Fruit fly (Drosophila melanogaster) whole organism, embryonic: ENCODE results near the gene CG14420.
A peak's percentile ranks its signal among the peaks of the same experiment; 100 is the strongest.

ENCODE experiments used
- Atf6 ChIP-seq: fragments of 200-800 bp; sonication (Bioruptor generic); IDR thresholded peaks from 2 replicates; pipeline ENCODE4 v1.3.6; 2022; ENCODE audit warnings: missing biosample characterization, missing genetic modification characterization
- Bgb ChIP-seq: fragments of 200-800 bp; sonication (Bioruptor generic); IDR thresholded peaks from 2 replicates; pipeline ENCODE4 v1.3.6; 2022; ENCODE audit warnings: missing biosample characterization, missing genetic modification characterization; ENCODE audit not compliant: partially characterized antibody
- CG10321 ChIP-seq: fragments of 200-800 bp; sonication (Bioruptor generic); IDR thresholded peaks from 2 replicates; pipeline ENCODE4 v1.3.6; 2022; ENCODE audit warnings: missing biosample characterization, missing genetic modification characterization
- CG10543 ChIP-seq: fragments of 200-800 bp; sonication (Bioruptor generic); optimal IDR thresholded peaks from 3 replicates; lab custom pipeline; 2017; ENCODE audit warnings: missing biosample characterization, mild to moderate bottlenecking, missing genetic modification characterization, moderate library complexity
- CG13123 ChIP-seq: fragments of 200-800 bp; sonication (Bioruptor generic); optimal IDR thresholded peaks from 2 replicates; lab custom pipeline; 2016; ENCODE audit warnings: missing biosample characterization, missing genetic modification characterization
- CG13894 ChIP-seq: fragments of 200-800 bp; sonication (Bioruptor generic); optimal IDR thresholded peaks from 3 replicates; lab custom pipeline; 2018; ENCODE audit warnings: missing biosample characterization, mild to moderate bottlenecking, missing genetic modification characterization, moderate library complexity
- CG14710 ChIP-seq: fragments of 200-800 bp; sonication (Bioruptor generic); optimal IDR thresholded peaks from 3 replicates; lab custom pipeline; 2019; ENCODE audit warnings: missing biosample characterization, mild to moderate bottlenecking, missing genetic modification characterization, moderate library complexity
- CG1529 ChIP-seq: fragments of 200-800 bp; sonication (Bioruptor generic); optimal IDR thresholded peaks from 3 replicates; lab custom pipeline; 2018; ENCODE audit warnings: missing biosample characterization, missing genetic modification characterization
- CG15514 ChIP-seq: fragments of 200-800 bp; sonication (Bioruptor generic); optimal IDR thresholded peaks from 3 replicates; lab custom pipeline; 2017; ENCODE audit warnings: missing biosample characterization, missing genetic modification characterization, mild to moderate bottlenecking, moderate library complexity, missing genetic modification reagents
- CG1647 ChIP-seq: fragments of 200-800 bp; sonication (Bioruptor generic); optimal IDR thresholded peaks from 3 replicates; lab custom pipeline; 2016; ENCODE audit warnings: missing biosample characterization, missing genetic modification characterization
- CG17186 ChIP-seq: fragments of 200-800 bp; sonication (Bioruptor generic); optimal IDR thresholded peaks from 3 replicates; lab custom pipeline; 2017; ENCODE audit warnings: missing biosample characterization, missing genetic modification reagents, missing genetic modification characterization
- CG18476 ChIP-seq: fragments of 200-800 bp; sonication (Bioruptor generic); optimal IDR thresholded peaks from 2 replicates; lab custom pipeline; 2016; ENCODE audit warnings: missing biosample characterization, mild to moderate bottlenecking, missing genetic modification characterization
- CG3065 ChIP-seq: fragments of 200-800 bp; sonication (Bioruptor generic); optimal IDR thresholded peaks from 2 replicates; lab custom pipeline; 2016; ENCODE audit warnings: missing biosample characterization, missing genetic modification characterization
- CG31388 ChIP-seq: fragments of 200-800 bp; sonication (Bioruptor generic); optimal IDR thresholded peaks from 2 replicates; lab custom pipeline; 2016; ENCODE audit warnings: missing biosample characterization, missing genetic modification characterization
- CG3726 ChIP-seq: fragments of 200-800 bp; sonication (Bioruptor generic); IDR thresholded peaks from 3 replicates; pipeline ENCODE4, ENCODE4 v1.3.6; 2022; ENCODE audit warnings: missing biosample characterization, missing genetic modification characterization
- CG4282 ChIP-seq: fragments of 200-800 bp; sonication (Bioruptor generic); optimal IDR thresholded peaks from 2 replicates; lab custom pipeline; 2016; ENCODE audit warnings: missing biosample characterization, missing genetic modification characterization
- CG4730 ChIP-seq: fragments of 200-800 bp; sonication (Bioruptor generic); IDR thresholded peaks from 2 replicates; pipeline ENCODE4 v1.3.6; 2022; ENCODE audit warnings: missing biosample characterization, missing genetic modification characterization
- CG4820 ChIP-seq: fragments of 200-800 bp; sonication (Bioruptor generic); optimal IDR thresholded peaks from 3 replicates; lab custom pipeline; 2016; ENCODE audit warnings: missing biosample characterization, missing genetic modification characterization
- CG7357 ChIP-seq: fragments of 200-800 bp; sonication (Bioruptor generic); IDR thresholded peaks from 3 replicates; pipeline ENCODE4 v1.3.6; 2022; ENCODE audit warnings: missing biosample characterization, missing genetic modification characterization
- CG7372 ChIP-seq: fragments of 200-800 bp; sonication (Bioruptor generic); IDR thresholded peaks from 2 replicates; pipeline ENCODE4 v1.3.6; 2022; ENCODE audit warnings: missing biosample characterization, missing genetic modification characterization
- CG7786 ChIP-seq: fragments of 200-800 bp; sonication (Bioruptor generic); optimal IDR thresholded peaks from 2 replicates; lab custom pipeline; 2016; ENCODE audit warnings: missing biosample characterization, missing genetic modification characterization
- CG9797 ChIP-seq: fragments of 200-800 bp; sonication (Bioruptor generic); optimal IDR thresholded peaks from 3 replicates; lab custom pipeline; 2018; ENCODE audit warnings: missing biosample characterization, mild to moderate bottlenecking, missing genetic modification characterization
- CG9876 ChIP-seq: fragments of 200-800 bp; sonication (Bioruptor generic); optimal IDR thresholded peaks from 2 replicates; lab custom pipeline; 2016; ENCODE audit warnings: missing biosample characterization, missing genetic modification characterization
- Deaf1 ChIP-seq: fragments of 200-800 bp; optimal IDR thresholded peaks from 3 replicates; lab custom pipeline; 2019; ENCODE audit warnings: missing biosample characterization, mild to moderate bottlenecking, missing genetic modification characterization, moderate library complexity
- Dip3 ChIP-seq: fragments of 200-800 bp; sonication (Bioruptor generic); optimal IDR thresholded peaks from 3 replicates; lab custom pipeline; 2016; ENCODE audit warnings: missing biosample characterization, missing genetic modification characterization
- Ets65A ChIP-seq: fragments of 200-800 bp; sonication (Bioruptor generic); peaks from one replicate; lab custom pipeline; 2016; ENCODE audit warnings: missing biosample characterization, missing genetic modification characterization
- GATAe ChIP-seq: fragments of 200-800 bp; sonication (Bioruptor generic); conservative IDR thresholded peaks from 2 replicates; pipeline ENCODE4 v1.3.6; 2022; ENCODE audit warnings: missing biosample characterization, missing genetic modification characterization
- Gsc ChIP-seq: fragments of 200-800 bp; sonication (Bioruptor generic); IDR thresholded peaks from 2 replicates; pipeline ENCODE4 v1.3.6; 2022; ENCODE audit warnings: missing biosample characterization, missing genetic modification characterization
- Lim3 ChIP-seq: fragments of 200-800 bp; sonication (Bioruptor generic); IDR thresholded peaks from 2 replicates; pipeline ENCODE4 v1.3.6; 2022; ENCODE audit warnings: missing biosample characterization, missing genetic modification characterization
- MTF-1 ChIP-seq: fragments of 200-800 bp; sonication (Bioruptor generic); optimal IDR thresholded peaks from 2 replicates; lab custom pipeline; 2018; ENCODE audit warnings: missing biosample characterization, mild to moderate bottlenecking, missing genetic modification characterization, borderline replicate concordance
- Mad ChIP-seq: fragments of 200-800 bp; sonication (Bioruptor generic); optimal IDR thresholded peaks from 2 replicates; lab custom pipeline; 2016; ENCODE audit warnings: missing biosample characterization, missing genetic modification characterization
- Mes4 ChIP-seq: fragments of 200-800 bp; sonication (Bioruptor generic); optimal IDR thresholded peaks from 2 replicates; lab custom pipeline; 2016; ENCODE audit warnings: missing biosample characterization, missing genetic modification characterization
- Nf-YB ChIP-seq: fragments of 200-800 bp; sonication (Bioruptor generic); optimal IDR thresholded peaks from 3 replicates; lab custom pipeline; 2019; ENCODE audit warnings: missing biosample characterization, mild to moderate bottlenecking, missing genetic modification characterization, moderate library complexity
- PHDP ChIP-seq: fragments of 200-800 bp; sonication (Bioruptor generic); optimal IDR thresholded peaks from 3 replicates; lab custom pipeline; 2018; ENCODE audit warnings: missing biosample characterization, mild to moderate bottlenecking, missing genetic modification characterization, moderate library complexity
- Sox102F ChIP-seq: fragments of 200-800 bp; sonication (Bioruptor generic); optimal IDR thresholded peaks from 2 replicates; lab custom pipeline; 2018; ENCODE audit warnings: missing biosample characterization, mild to moderate bottlenecking, missing genetic modification characterization, moderate library complexity
- Ssrp ChIP-seq: fragments of 200-800 bp; sonication (Bioruptor generic); optimal IDR thresholded peaks from 2 replicates; lab custom pipeline; 2018; ENCODE audit warnings: missing biosample characterization, mild to moderate bottlenecking, missing genetic modification characterization, moderate library complexity
- Usf ChIP-seq: fragments of 200-800 bp; sonication (Bioruptor generic); optimal IDR thresholded peaks from 2 replicates; lab custom pipeline; 2017; ENCODE audit warnings: missing genotype, missing biosample characterization, missing genetic modification characterization
- Xbp1 ChIP-seq: fragments of 200-800 bp; sonication (Bioruptor generic); optimal IDR thresholded peaks from 3 replicates; lab custom pipeline; 2016; ENCODE audit warnings: missing biosample characterization, mild to moderate bottlenecking, missing genetic modification characterization
- amos ChIP-seq: fragments of 200-800 bp; sonication (Bioruptor generic); IDR thresholded peaks from 2 replicates; pipeline ENCODE4 v1.3.6; 2022; ENCODE audit warnings: missing biosample characterization, missing genetic modification characterization; ENCODE audit not compliant: partially characterized antibody
- aop ChIP-seq: fragments of 200-800 bp; sonication (Bioruptor generic); IDR thresholded peaks from 2 replicates; pipeline ENCODE4 v1.3.6; 2022; ENCODE audit warnings: missing biosample characterization, missing genetic modification characterization
- dm ChIP-seq: fragments of 200-800 bp; sonication (Bioruptor generic); optimal IDR thresholded peaks from 3 replicates; lab custom pipeline; 2016; ENCODE audit warnings: missing biosample characterization, missing genetic modification characterization
- dmrt11E ChIP-seq: fragments of 200-800 bp; sonication (Bioruptor generic); optimal IDR thresholded peaks from 3 replicates; lab custom pipeline; 2018; ENCODE audit warnings: missing biosample characterization, mild to moderate bottlenecking, missing genetic modification characterization, moderate library complexity
- dmrt99B ChIP-seq: fragments of 200-800 bp; sonication (Bioruptor generic); optimal IDR thresholded peaks from 2 replicates; lab custom pipeline; 2018; ENCODE audit warnings: missing biosample characterization, mild to moderate bottlenecking, missing genetic modification characterization, moderate library complexity
- gem ChIP-seq: fragments of 200-800 bp; sonication (Bioruptor generic); optimal IDR thresholded peaks from 2 replicates; lab custom pipeline; 2019; ENCODE audit warnings: missing biosample characterization, mild to moderate bottlenecking, missing genetic modification characterization, moderate library complexity
- luna ChIP-seq: fragments of 200-800 bp; sonication (Bioruptor generic); optimal IDR thresholded peaks from 2 replicates; lab custom pipeline; 2016; ENCODE audit warnings: missing biosample characterization, missing genetic modification characterization
- phol ChIP-seq: fragments of 200-800 bp; sonication (Bioruptor generic); optimal IDR thresholded peaks from 3 replicates; lab custom pipeline; 2018; ENCODE audit warnings: missing biosample characterization, mild to moderate bottlenecking, missing genetic modification characterization, moderate library complexity
- salm ChIP-seq: fragments of 200-800 bp; sonication (Bioruptor generic); optimal IDR thresholded peaks from 2 replicates; lab custom pipeline; 2018; ENCODE audit warnings: missing biosample characterization, mild to moderate bottlenecking, missing genetic modification characterization
- stwl ChIP-seq: fragments of 200-800 bp; sonication (Bioruptor generic); optimal IDR thresholded peaks from 3 replicates; lab custom pipeline; 2018; ENCODE audit warnings: missing biosample characterization, mild to moderate bottlenecking, missing genetic modification characterization, moderate library complexity
- unpg ChIP-seq: fragments of 200-800 bp; sonication (Bioruptor generic); optimal IDR thresholded peaks from 3 replicates; lab custom pipeline; 2018; ENCODE audit warnings: missing biosample characterization, mild to moderate bottlenecking, missing genetic modification characterization, moderate library complexity
- wek ChIP-seq: fragments of 200-800 bp; sonication (Bioruptor generic); optimal IDR thresholded peaks from 3 replicates; lab custom pipeline; 2018; ENCODE audit warnings: missing biosample characterization, mild to moderate bottlenecking, missing genetic modification characterization, moderate library complexity

CG14420 gene

dm6 chrX:2919742-2920141 is 18.9 kb upstream of the CG14420 start, which contains the start of gene CG3588 (continued):
- TF ChIP-seq dmrt99B (tag; lab: Kevin White, UChicago) (peak; percentile 69), CG1529 (peak; percentile 21), dmrt11E (no peak), CG15514 (peak; percentile 64), CG9797 (GFP tag; lab: Kevin White, UChicago) (no peak), CG4820 (GFP tag; lab: Kevin White, UChicago) (peak; percentile 33), CG10543 (GFP tag; lab: Kevin White, UChicago) (no peak), Ets65A (GFP tag; lab: Kevin White, UChicago) (peak; percentile 82), Usf (GFP tag; lab: Kevin White, UChicago) (no peak), phol (tag; lab: Kevin White, UChicago) (peak; percentile 51), luna (GFP tag; lab: Kevin White, UChicago) (no peak), stwl (tag; lab: Kevin White, UChicago) (no peak), CG1647 (GFP tag; lab: Kevin White, UChicago) (peak; percentile 69), GATAe (GFP tag; lab: Robert Waterston, UW) (no peak), CG18476 (peak; percentile 69), aop (no peak), Lim3 (no peak), CG9876 (GFP tag; lab: Kevin White, UChicago) (peak; percentile 30), Gsc (GFP tag; lab: Robert Waterston, UW) (no peak), Nf-YB (GFP tag; lab: Kevin White, UChicago) (peak; percentile 4), CG14710 (tag; lab: Kevin White, UChicago) (peak; percentile 32), CG4730 (GFP tag; lab: Robert Waterston, UW) (peak; percentile 69), CG7372 (GFP tag; lab: Robert Waterston, UW) (peak; percentile 82), Mes4 (GFP tag; lab: Kevin White, UChicago) (no peak), Dip3 (GFP tag; lab: Kevin White, UChicago) (peak; percentile 59), PHDP (tag; lab: Kevin White, UChicago) (peak; percentile 78), CG7357 (0 out of 3 replicates have a peak, but pooled peaks have one; percentile 50), Sox102F (peak; percentile 60), Xbp1 (GFP tag; lab: Kevin White, UChicago) (peak; percentile 75), dm (GFP tag; lab: Kevin White, UChicago) (peak; percentile 43), wek (no peak), Ssrp (tag; lab: Kevin White, UChicago) (no peak), MTF-1 (GFP tag; lab: Kevin White, UChicago) (peak; percentile 21), CG13894 (tag; lab: Kevin White, UChicago) (peak; percentile 79), Deaf1 (tag; lab: Kevin White, UChicago) (peak; percentile 25), gem (tag; lab: Kevin White, UChicago) (peak; percentile 79), salm (tag; lab: Kevin White, UChicago) (peak; percentile 6), CG3065 (GFP tag; lab: Kevin White, UChicago) (no peak), Atf6 (GFP tag; lab: Robert Waterston, UW) (peak; percentile 79), Mad (GFP tag; lab: Kevin White, UChicago) (peak; percentile 30), CG7786 (GFP tag; lab: Kevin White, UChicago) (peak; percentile 65), CG4282 (peak; percentile 6), CG10321 (GFP tag; lab: Robert Waterston, UW) (no peak), CG3726 (GFP tag; lab: Robert Waterston, UW) (no peak), CG13123 (peak; percentile 67), Bgb (GFP tag; lab: Robert Waterston, UW) (no peak), unpg (peak; percentile 81), CG17186 (GFP tag; lab: Kevin White, UChicago) (no peak), amos (GFP tag; lab: Robert Waterston, UW) (no peak), CG31388 (no peak)
